Worm (Caenorhabditis elegans): Measurements from ENCODE around the gene irg-3.
A peak's percentile ranks its signal among the peaks of the same experiment; 100 is the strongest.
"Not testable (repeated sequence)": the region's sequence is repeated elsewhere in the genome, so short reads cannot be mapped to it uniquely, and the experiment has no call there.

irg-3 gene

DNA sequence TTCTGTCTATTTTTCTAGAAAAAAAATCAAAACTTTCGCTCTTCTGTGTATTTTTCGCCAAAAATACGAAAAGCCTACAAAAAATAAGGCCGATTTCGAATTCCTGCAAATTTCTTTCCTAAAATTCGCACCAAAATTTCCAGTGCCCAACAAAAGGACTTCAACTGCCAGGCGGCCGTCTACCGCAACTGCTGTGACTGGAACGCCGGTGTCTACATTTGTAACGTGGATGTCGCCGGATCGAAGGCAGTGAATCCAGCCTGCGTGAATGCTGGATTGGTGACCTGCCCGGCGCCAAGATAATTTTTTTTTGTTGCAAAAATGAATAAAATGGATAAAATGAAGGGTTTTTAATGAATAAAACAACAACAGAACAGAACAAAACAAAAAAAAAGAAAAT, 9.4 kb downstream of the irg-3 start:
- TF ChIP-seq him-1 (tag; optimal IDR thresholded peaks at IDR 0.05), result no peak
- TF ChIP-seq dao-5 (tag; optimal IDR thresholded peaks at IDR 0.05), result no peak
- TF ChIP-seq W03F9.2 (tag; optimal IDR thresholded peaks at IDR 0.05), result no peak

DNA sequence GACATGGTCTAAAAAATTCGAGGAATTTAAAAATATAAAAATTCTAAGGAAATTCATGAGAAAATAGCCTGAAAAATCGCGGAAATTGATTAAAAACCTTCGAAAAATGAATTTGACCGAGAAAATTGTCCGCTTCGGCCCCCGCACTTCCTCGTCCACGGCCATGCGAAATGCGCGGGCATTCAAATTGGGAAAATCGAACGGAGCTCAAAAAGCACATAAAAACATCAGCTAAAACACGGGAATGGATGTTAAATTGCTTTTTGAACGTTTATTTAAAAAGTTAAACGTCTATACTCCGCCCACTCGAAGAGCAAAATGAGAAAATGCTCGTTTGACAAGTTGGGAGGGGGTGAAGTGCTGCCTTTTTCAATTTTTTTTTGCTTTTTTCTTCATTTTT, 10.7 kb downstream of the irg-3 start, which contains the start of gene F53E10.6:
F53E10.6 (minus strand) TSS at position 8 of the 400 bp plus-strand sequence.
- no peak for TF ChIP-seq W03F9.2 (tag; optimal IDR thresholded peaks at IDR 0.05)

- TF ChIP-seq W03F9.2 (tag; optimal IDR thresholded peaks at IDR 0.05) (no peak), him-1 (tag; optimal IDR thresholded peaks at IDR 0.05) (no peak), dao-5 (tag; optimal IDR thresholded peaks at IDR 0.05) (no peak)
These were observed 16.0 kb downstream of the irg-3 start, which contains the start of gene acr-17 for ce11 chrV:2608352-2608751. Gene acr-17 (plus strand): TSS chrV:2608652.

DNA sequence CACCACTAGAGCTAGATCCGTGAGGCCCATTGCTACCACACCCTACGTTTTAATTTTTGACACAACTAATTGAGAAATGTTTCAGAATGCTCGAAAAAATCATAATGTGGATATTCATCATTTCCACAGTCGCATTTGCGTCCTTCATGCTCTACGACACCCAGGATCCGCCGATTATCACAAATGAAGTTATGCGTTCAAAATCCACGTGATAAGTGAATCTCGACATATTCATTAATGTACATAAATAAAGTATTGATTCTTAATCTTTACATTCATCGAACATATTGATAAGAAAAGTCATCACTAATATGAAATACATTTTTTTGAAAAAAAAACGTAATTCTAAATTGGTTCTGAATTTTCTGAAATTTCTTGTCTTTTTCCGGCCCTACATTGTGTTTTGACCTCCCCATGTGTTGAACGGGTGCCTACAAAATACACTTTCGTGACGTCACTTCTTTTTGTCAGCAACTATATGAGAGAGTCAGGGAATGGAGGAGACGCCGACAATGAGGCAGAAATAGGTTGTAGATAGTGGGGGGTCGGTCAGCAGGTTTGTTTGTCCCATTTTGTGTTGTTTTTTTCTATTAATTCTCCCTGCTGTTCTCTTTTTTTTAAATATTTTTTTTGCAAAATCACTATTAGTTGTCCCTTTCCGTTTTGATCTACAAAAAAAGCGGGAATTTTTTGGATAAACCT, 22.7 kb downstream of the irg-3 start, which contains the start of gene F53E10.1:
F53E10.1 (plus strand) TSS at position 325 of the 702 bp plus-strand sequence.
- TF ChIP-seq W03F9.2 (tag; optimal IDR thresholded peaks at IDR 0.05), result peak; percentile 20
- TF ChIP-seq dao-5 (tag; optimal IDR thresholded peaks at IDR 0.05), result no peak

ce11 chrV:2617499-2617898, 25.1 kb downstream of the irg-3 start:
- no peak for TF ChIP-seq W03F9.2 (tag; optimal IDR thresholded peaks at IDR 0.05)
- no peak for TF ChIP-seq him-1 (tag; optimal IDR thresholded peaks at IDR 0.05)
- no peak for TF ChIP-seq dao-5 (tag; optimal IDR thresholded peaks at IDR 0.05)

DNA sequence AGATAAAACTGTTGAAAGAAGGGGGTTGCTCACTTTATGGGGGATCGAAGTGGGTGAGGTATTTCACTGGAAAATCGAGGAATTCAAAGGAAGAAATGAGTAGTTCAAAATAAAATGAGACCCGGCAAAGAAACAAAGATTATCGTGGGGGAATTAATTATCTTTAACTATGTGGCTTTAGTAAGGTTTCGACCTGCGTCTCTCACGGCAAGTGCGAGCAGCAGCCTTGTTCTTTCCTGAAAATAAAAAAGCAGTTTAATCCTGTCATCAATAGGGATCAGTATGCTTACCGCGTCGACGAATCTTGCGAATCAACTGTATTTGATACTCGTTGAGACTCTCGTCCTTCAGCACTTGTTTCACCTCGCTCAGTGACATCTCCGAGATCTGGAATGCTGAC, 29.5 kb downstream of the irg-3 start, which contains the start of gene srh-271:
srh-271 (minus strand) TSS at position 101 of the 400 bp plus-strand sequence.
- TF ChIP-seq him-1 (tag; optimal IDR thresholded peaks at IDR 0.05) (no peak), W03F9.2 (tag; optimal IDR thresholded peaks at IDR 0.05) (no peak), dao-5 (tag; optimal IDR thresholded peaks at IDR 0.05) (no peak)

DNA sequence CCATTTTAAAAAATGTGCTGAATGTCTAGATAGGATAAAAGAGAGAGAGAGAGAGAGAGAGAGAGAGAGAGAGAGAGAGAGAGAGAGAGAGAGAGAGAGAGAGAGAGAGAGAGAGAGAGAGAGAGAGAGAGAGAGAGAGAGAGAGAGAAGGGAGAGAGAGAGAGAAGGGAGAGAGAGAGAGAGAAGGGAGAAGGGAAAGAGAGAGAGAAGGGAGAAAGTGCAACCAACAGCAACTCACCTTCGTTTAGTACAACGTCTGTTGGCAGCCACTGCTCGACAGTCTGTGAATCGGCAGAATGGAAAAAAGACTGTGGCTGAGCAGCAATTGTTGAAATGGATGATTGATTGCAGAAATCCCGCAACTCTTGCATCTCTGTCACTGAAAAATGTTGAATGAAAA, 31.4 kb downstream of the irg-3 start:
- TF ChIP-seq him-1 (tag; optimal IDR thresholded peaks at IDR 0.05), result no peak
- no peak for TF ChIP-seq W03F9.2 (tag; optimal IDR thresholded peaks at IDR 0.05)
- no peak for TF ChIP-seq dao-5 (tag; optimal IDR thresholded peaks at IDR 0.05)

DNA sequence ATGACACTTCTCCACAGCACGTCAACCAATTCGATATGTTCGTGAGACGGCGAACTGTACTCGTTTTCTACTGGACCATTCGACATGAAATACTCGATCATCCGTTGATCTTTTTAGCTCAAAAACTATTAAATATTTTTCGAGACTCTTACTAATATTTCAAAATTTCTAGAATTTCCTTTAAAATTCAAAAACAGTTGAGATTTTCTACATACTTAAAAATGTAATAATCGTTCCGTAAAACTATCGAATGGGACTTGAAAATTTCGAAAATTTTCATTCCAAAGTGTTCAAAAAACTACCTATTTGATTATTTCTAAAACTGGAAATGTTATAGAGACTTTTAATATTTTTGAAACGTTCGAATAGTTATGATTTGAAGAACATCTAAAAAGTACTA, 33.0 kb downstream of the irg-3 start, which contains the start of gene sknr-1:
sknr-1 (minus strand) TSS at position 101 of the 400 bp plus-strand sequence.
- TF ChIP-seq dao-5, him-1, W03F9.2 (tag; optimal IDR thresholded peaks at IDR 0.05): not testable (repeated sequence)

ce11 chrV:2638545-2638944, 46.2 kb downstream of the irg-3 start, which contains the start of gene W02H5.19:
Gene W02H5.19 (plus strand): TSS chrV:2638890.
- TF ChIP-seq dao-5 (tag; optimal IDR thresholded peaks at IDR 0.05) (no peak), W03F9.2 (tag; optimal IDR thresholded peaks at IDR 0.05) (peak; percentile 82), him-1 (tag; optimal IDR thresholded peaks at IDR 0.05) (peak; percentile 28)

- no peak for TF ChIP-seq him-1 (tag; optimal IDR thresholded peaks at IDR 0.05)
- TF ChIP-seq dao-5 (tag; optimal IDR thresholded peaks at IDR 0.05), result no peak
- TF ChIP-seq W03F9.2 (tag; optimal IDR thresholded peaks at IDR 0.05), result no peak
These were observed 46.6 kb downstream of the irg-3 start, which contains the start of gene W02H5.2 for ce11 chrV:2639035-2639434. Gene W02H5.2 (plus strand): TSS chrV:2639335.

DNA sequence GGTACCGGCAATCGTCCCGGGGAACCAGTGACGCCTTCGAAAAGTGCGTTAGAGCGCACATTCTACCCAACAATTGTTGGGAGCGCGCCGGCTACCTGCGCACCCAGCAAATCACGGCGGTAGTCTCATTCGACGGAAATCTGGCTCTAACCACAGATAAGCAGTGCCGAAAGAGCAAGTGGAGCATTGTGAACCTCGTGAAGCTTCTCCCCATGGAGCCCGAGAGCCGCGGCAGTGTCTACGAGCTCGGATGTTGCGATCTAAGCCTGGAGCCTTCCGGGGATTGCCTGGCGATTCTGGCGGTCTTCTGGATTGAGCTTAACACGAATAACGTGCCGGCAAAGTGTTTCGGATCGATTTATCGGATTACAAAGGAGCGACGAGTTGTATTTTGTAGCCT, 47.1 kb downstream of the irg-3 start:
- TF ChIP-seq him-1 (tag; optimal IDR thresholded peaks at IDR 0.05) (no peak), dao-5 (tag; optimal IDR thresholded peaks at IDR 0.05) (no peak), W03F9.2 (tag; optimal IDR thresholded peaks at IDR 0.05) (no peak)
